Worm (Caenorhabditis elegans) whole organism, late embryonic: Measurements from ENCODE around the gene egrh-1.

Experiments used
- F13H6.1 ChIP-seq: sonication (generic microtip); optimal IDR thresholded peaks from 2 replicates; lab custom pipeline; 2016; ENCODE audit warnings: missing genetic modification characterization, missing compliant biosample characterization
- dmd-4 ChIP-seq: sonication (generic microtip); optimal IDR thresholded peaks from 2 replicates; lab custom pipeline; 2016; ENCODE audit warnings: borderline replicate concordance, missing genetic modification characterization, missing compliant biosample characterization
- hlh-30 ChIP-seq: sonication (generic microtip); optimal IDR thresholded peaks from 2 replicates; lab custom pipeline; 2017; ENCODE audit warnings: antibody characterized with exemption, missing genetic modification characterization, missing compliant biosample characterization; ENCODE audit not compliant: insufficient read depth
- nfya-1 ChIP-seq: sonication (generic microtip); optimal IDR thresholded peaks from 2 replicates; lab custom pipeline; 2017; ENCODE audit warnings: missing genetic modification characterization, mild to moderate bottlenecking, missing compliant biosample characterization, antibody characterized with exemption, moderate library complexity
- pros-1 ChIP-seq: fragments of 150-350 bp; optimal IDR thresholded peaks from 2 replicates; lab custom pipeline; 2014; ENCODE audit warnings: missing biosample characterization, missing genetic modification reagents, missing genetic modification characterization
- ttx-3 ChIP-seq: sonication (generic microtip); optimal IDR thresholded peaks from 2 replicates; lab custom pipeline; 2016; ENCODE audit warnings: missing genetic modification reagents, missing genetic modification characterization, missing compliant biosample characterization
- unc-3 ChIP-seq, 2 experiments: fragments of 200-800 bp in 1 of 2; sonication (Bioruptor generic) in 1 of 2; sonication (generic microtip) in 1 of 2; conservative IDR thresholded peaks in 1 of 2; optimal IDR thresholded peaks in 1 of 2; 2 replicates each; pipeline versions ENCODE4 v1.3.6 to Lab custom; 2016 to 2022; ENCODE audit warnings: missing compliant biosample characterization in 2 of 2, missing genetic modification characterization in 2 of 2, missing genetic modification reagents in 1 of 2

ce11 chrX:14897192-14897591, 51.5 kb downstream of the egrh-1 start:
- TF ChIP-seq pros-1 (tag; lab: Kevin White, UChicago) (no peak), nfya-1 (no peak), unc-3 (GFP tag; conservative IDR thresholded peaks at IDR 0.05; lab: Robert Waterston, UW) (no peak), unc-3 (tag; optimal IDR thresholded peaks at IDR 0.05; lab: Kevin White, UChicago) (no peak), hlh-30 (tag; lab: Kevin White, UChicago) (no peak), ttx-3 (tag; lab: Kevin White, UChicago) (no peak), dmd-4 (no peak), F13H6.1 (no peak)
